Worm (Caenorhabditis elegans): ENCODE measurements around the gene pde-12.

ce11 chrIII:10819778-10820177, 25.0 kb downstream of the pde-12 start:
- TF ChIP-seq mep-1 (tag; optimal IDR thresholded peaks at IDR 0.05): no peak
- no peak for TF ChIP-seq elt-1 (tag; optimal IDR thresholded peaks at IDR 0.05; ENCODE audit: borderline replicate concordance, insufficient read depth)
- TF ChIP-seq blmp-1 (tag; optimal IDR thresholded peaks at IDR 0.05): no peak
- no peak for TF ChIP-seq elt-3 (tag; optimal IDR thresholded peaks at IDR 0.05)
- no peak for TF ChIP-seq pha-4 (tag; optimal IDR thresholded peaks at IDR 0.05)
- no peak for TF ChIP-seq ztf-11 (tag; optimal IDR thresholded peaks at IDR 0.05)
- no peak for TF ChIP-seq unc-120 (tag; optimal IDR thresholded peaks at IDR 0.05; ENCODE audit: poor library complexity, severe bottlenecking)
- TF ChIP-seq lsy-2 (tag; optimal IDR thresholded peaks at IDR 0.05): no peak
- TF ChIP-seq mls-2 (tag; optimal IDR thresholded peaks at IDR 0.05): no peak
- TF ChIP-seq ceh-83 (GFP tag; optimal IDR thresholded peaks at IDR 0.05): no peak
- TF ChIP-seq tbx-8 (GFP tag; optimal IDR thresholded peaks at IDR 0.05): no peak
- TF ChIP-seq mab-5 (tag; optimal IDR thresholded peaks at IDR 0.05): no peak

All from whole organism, mixed stage, embryonic.